Worm (Caenorhabditis elegans): ENCODE measurements around the gene fbxc-52.
"Not testable (repeated sequence)": the region's sequence is repeated elsewhere in the genome, so short reads cannot be mapped to it uniquely, and the experiment has no call there.

The fbxc-52 gene

DNA sequence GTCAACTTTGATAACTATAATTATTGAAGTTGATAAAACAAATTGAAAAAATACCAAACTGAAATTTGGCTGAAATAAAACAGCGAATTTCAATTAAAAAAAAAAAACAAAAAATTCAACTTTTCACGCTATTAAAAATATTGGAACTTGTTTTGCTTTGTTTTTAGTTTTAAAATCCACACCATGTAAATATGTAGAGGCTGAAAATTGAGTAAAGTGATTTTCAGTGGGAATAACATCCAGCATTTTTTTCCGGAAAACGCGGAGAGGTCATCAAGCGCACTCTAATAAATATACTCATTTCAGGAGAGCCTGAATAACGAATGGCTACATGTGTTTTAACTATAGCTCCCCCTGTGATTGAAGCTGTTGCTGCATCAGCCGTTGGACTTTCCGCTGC, 36.5 kb downstream of the fbxc-52 start, which contains the start of gene rcd-1:
Gene rcd-1 (plus strand): TSS at position 301 of the 400 bp plus-strand sequence.
- TF ChIP-seq nhr-10 (tag; optimal IDR thresholded peaks at IDR 0.05) (no peak), ZK546.5 (tag; optimal IDR thresholded peaks at IDR 0.05) (no peak), lin-13 (GFP tag; optimal IDR thresholded peaks at IDR 0.05) (no peak), skn-1 (tag; optimal IDR thresholded peaks at IDR 0.05) (no peak), gmeb-1 (tag; optimal IDR thresholded peaks at IDR 0.05) (no peak), unc-55 (GFP tag; optimal IDR thresholded peaks at IDR 0.05) (no peak), F13H6.1 (tag; optimal IDR thresholded peaks at IDR 0.05) (no peak), lin-39 (tag; optimal IDR thresholded peaks at IDR 0.05) (no peak), unc-62 (GFP tag; optimal IDR thresholded peaks at IDR 0.05) (no peak), ceh-16 (tag; optimal IDR thresholded peaks at IDR 0.05) (no peak), nhr-11 (tag; optimal IDR thresholded peaks at IDR 0.05) (no peak), zag-1 (tag; optimal IDR thresholded peaks at IDR 0.05) (no peak), crh-2 (tag; optimal IDR thresholded peaks at IDR 0.05) (no peak), ceh-82 (tag; optimal IDR thresholded peaks at IDR 0.05) (no peak), alr-1 (tag; optimal IDR thresholded peaks at IDR 0.05) (no peak), elt-1 (tag; optimal IDR thresholded peaks at IDR 0.05) (no peak), nhr-6 (tag; optimal IDR thresholded peaks at IDR 0.05) (no peak), egl-27 (tag; optimal IDR thresholded peaks at IDR 0.05) (no peak), dmd-4 (tag; optimal IDR thresholded peaks at IDR 0.05) (no peak), ztf-1 (GFP tag; conservative IDR thresholded peaks at IDR 0.05) (no peak)

DNA sequence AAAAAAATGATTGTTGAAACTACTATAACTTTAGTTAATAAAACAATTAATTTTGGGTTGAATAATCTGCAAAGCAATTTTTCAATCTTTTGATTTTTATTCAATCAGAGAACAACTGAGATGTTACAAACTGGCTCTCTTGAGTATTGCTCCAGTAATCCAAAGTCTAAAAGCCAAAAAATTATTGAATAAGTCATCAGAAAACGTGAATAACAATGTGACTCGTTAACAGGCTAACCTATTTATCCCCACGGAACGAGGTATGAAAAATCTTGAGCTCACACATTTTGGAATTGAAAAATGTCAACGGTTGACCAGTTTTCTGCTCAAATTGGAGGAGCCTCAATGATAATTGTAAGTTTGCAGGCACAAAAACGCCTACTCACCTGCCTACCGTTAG, 40.4 kb downstream of the fbxc-52 start, which contains the start of gene srx-111:
Gene srx-111 (plus strand): TSS at position 301 of the 400 bp plus-strand sequence.
- TF ChIP-seq nhr-21 (tag; optimal IDR thresholded peaks at IDR 0.05) (no peak), lin-13 (GFP tag; optimal IDR thresholded peaks at IDR 0.05) (no peak), lsy-2 (tag; optimal IDR thresholded peaks at IDR 0.05) (no peak), nhr-10 (tag; optimal IDR thresholded peaks at IDR 0.05) (no peak), zag-1 (tag; optimal IDR thresholded peaks at IDR 0.05) (no peak)

DNA sequence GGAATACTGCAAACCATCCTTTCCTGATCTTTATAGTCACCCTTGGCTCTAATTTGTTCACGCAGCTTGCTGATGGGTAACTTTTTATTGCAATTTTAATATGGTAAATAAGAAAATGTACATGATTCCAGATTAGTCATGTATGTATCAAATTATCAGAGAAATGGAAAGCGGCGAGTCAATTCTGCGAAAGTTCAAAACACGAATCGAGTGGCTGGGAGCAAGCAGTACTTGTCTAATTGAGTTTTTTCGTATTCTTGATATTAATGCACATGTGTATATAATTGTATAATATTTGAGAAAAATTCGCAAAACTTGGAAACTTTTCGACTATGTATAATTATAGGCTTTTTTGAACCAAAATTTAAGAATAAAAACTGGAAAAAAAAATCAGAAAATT, 41.9 kb downstream of the fbxc-52 start, which contains the start of gene T24E12.12:
Gene T24E12.12 (plus strand): TSS at position 281 of the 400 bp plus-strand sequence.
- TF ChIP-seq mbf-1 (tag; optimal IDR thresholded peaks at IDR 0.05): no peak
- TF ChIP-seq alr-1 (tag; optimal IDR thresholded peaks at IDR 0.05): no peak

DNA sequence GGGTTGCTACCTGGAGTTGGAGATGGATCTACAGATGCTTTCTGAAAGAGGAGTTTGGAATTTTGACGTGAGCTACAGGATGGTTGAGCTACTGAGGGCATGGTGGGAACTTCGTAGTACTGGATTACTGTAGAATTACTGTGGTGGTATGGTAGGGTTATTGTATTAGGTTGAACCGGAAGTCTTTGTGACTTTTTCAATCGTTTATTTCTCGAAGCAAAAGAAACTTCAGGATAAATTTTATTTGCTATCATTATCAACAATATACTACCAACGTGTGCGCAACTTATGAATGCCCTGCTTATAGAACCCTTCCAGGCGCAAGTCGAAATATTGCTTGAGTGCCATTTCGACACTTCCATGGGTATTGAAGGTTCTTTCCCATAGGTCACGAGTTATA, 44.5 kb downstream of the fbxc-52 start, which contains the start of gene T24E12.6:
Gene T24E12.6 (minus strand): TSS at position 101 of the 400 bp plus-strand sequence.
- TF ChIP-seq ztf-1 (GFP tag; conservative IDR thresholded peaks at IDR 0.05); skn-1 (tag; optimal IDR thresholded peaks at IDR 0.05); lin-13 (GFP tag; optimal IDR thresholded peaks at IDR 0.05): not testable (repeated sequence)

DNA sequence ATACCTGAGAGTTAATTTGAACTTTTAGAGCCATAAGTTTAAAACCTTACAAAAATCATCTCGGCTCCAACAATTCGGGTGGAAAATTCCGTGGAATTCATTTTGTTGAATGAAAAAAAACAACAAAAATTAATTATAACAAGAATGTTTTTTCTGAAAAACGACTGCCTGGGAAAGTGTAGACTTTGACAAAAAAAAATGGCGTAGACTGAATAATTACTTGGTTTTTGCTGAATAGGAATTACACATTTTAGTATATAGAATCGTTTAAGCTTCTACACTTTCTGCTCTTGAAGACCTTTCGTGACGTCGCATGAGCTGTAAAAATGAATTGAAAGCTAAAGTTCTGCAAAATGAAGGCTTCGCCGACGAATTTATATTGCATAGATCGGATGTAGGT, 47.4 kb downstream of the fbxc-52 start, which contains the start of gene srx-112:
Gene srx-112 (minus strand): TSS at position 101 of the 400 bp plus-strand sequence.
- TF ChIP-seq aly-2 (tag; optimal IDR thresholded peaks at IDR 0.05) (no peak), fos-1 (tag; optimal IDR thresholded peaks at IDR 0.05) (no peak), ceh-16 (tag; optimal IDR thresholded peaks at IDR 0.05) (no peak), gmeb-1 (tag; optimal IDR thresholded peaks at IDR 0.05) (no peak), nhr-129 (tag; optimal IDR thresholded peaks at IDR 0.05) (no peak), nhr-12 (tag; optimal IDR thresholded peaks at IDR 0.05) (no peak), snpc-4 (tag; optimal IDR thresholded peaks at IDR 0.05) (no peak), mdl-1 (tag; optimal IDR thresholded peaks at IDR 0.05) (no peak), unc-55 (GFP tag; optimal IDR thresholded peaks at IDR 0.05) (no peak), mbf-1 (tag; optimal IDR thresholded peaks at IDR 0.05) (no peak), nhr-6 (tag; optimal IDR thresholded peaks at IDR 0.05) (no peak), elt-1 (tag; optimal IDR thresholded peaks at IDR 0.05) (no peak), alr-1 (tag; optimal IDR thresholded peaks at IDR 0.05) (no peak), egl-27 (tag; optimal IDR thresholded peaks at IDR 0.05) (no peak), lin-11 (tag; optimal IDR thresholded peaks at IDR 0.05) (no peak)

Measured in whole organism, L2 larva.